Fruit fly (Drosophila melanogaster): Measurements from ENCODE around the gene omd.
A peak's percentile ranks its signal among the peaks of the same experiment; 100 is the strongest.

omd gene

dm6 chr3R:13665992-13666391 is 21.0 kb downstream of the omd start:
- no peak for TF ChIP-seq CG4318 (GFP tag; optimal IDR thresholded peaks at IDR 0.05)
- no peak for TF ChIP-seq Lpt (GFP tag; optimal IDR thresholded peaks at IDR 0.05)
- no peak for TF ChIP-seq OdsH (GFP tag; optimal IDR thresholded peaks at IDR 0.05)
- no peak for TF ChIP-seq CG9139 (GFP tag; optimal IDR thresholded peaks at IDR 0.05)

- no peak for TF ChIP-seq CG11902 (GFP tag; optimal IDR thresholded peaks at IDR 0.05)
Measured at dm6 chr3R:13662149-13662548, 24.9 kb downstream of the omd start.

- peak; percentile 22 for TF ChIP-seq Hr4 (GFP tag; optimal IDR thresholded peaks at IDR 0.05)
- peak; percentile 58; the same call in 1 of the 3 replicates for TF ChIP-seq CG6163 (GFP tag; IDR thresholded peaks at IDR 0.05)
- TF ChIP-seq ss (GFP tag; optimal IDR thresholded peaks at IDR 0.05), result peak; percentile 68 to 84
- TF ChIP-seq dsx (GFP tag; optimal IDR thresholded peaks at IDR 0.05; ENCODE audit: poor library complexity, severe bottlenecking), result no peak
- TF ChIP-seq Blimp-1 (GFP tag; optimal IDR thresholded peaks at IDR 0.05), result peak; percentile 94
- peak; percentile 77 for TF ChIP-seq vri (GFP tag; optimal IDR thresholded peaks at IDR 0.05)
- peak; percentile 37 for TF ChIP-seq CG10669 (GFP tag; optimal IDR thresholded peaks at IDR 0.05)
- peak; percentile 61 for TF ChIP-seq Met (GFP tag; optimal IDR thresholded peaks at IDR 0.05)
- TF ChIP-seq CG6792 (GFP tag; optimal IDR thresholded peaks at IDR 0.05), result peak; percentile 14
- peak; percentile 2 for TF ChIP-seq fd59A (GFP tag; optimal IDR thresholded peaks at IDR 0.05)
- no peak for TF ChIP-seq CG11902 (GFP tag; optimal IDR thresholded peaks at IDR 0.05)
- TF ChIP-seq CG4318 (GFP tag; optimal IDR thresholded peaks at IDR 0.05), result no peak
- peak; percentile 69 for TF ChIP-seq CG3919 (GFP tag; optimal IDR thresholded peaks at IDR 0.05)
- TF ChIP-seq Smox (GFP tag; optimal IDR thresholded peaks at IDR 0.05), result no peak
- TF ChIP-seq CG9139 (GFP tag; optimal IDR thresholded peaks at IDR 0.05), result peak; percentile 59
- TF ChIP-seq CG16779 (tag; optimal IDR thresholded peaks at IDR 0.05), result peak; percentile 66
- TF ChIP-seq net (GFP tag; optimal IDR thresholded peaks at IDR 0.05), result peak; percentile 68
- TF ChIP-seq CG8119 (GFP tag; IDR thresholded peaks at IDR 0.05), result no peak
- TF ChIP-seq cyc (GFP tag; optimal IDR thresholded peaks at IDR 0.05), result peak; percentile 53
- peak; percentile 11 for TF ChIP-seq Ets21C (GFP tag; optimal IDR thresholded peaks at IDR 0.05)
- peak; percentile 70 for TF ChIP-seq Sox102F (GFP tag; optimal IDR thresholded peaks at IDR 0.05)
- peak; percentile 44; the same call in 1 of the 2 replicates for TF ChIP-seq CG15336 (GFP tag; IDR thresholded peaks at IDR 0.05)
- peak; percentile 48 for TF ChIP-seq Sox14 (GFP tag; optimal IDR thresholded peaks at IDR 0.05)
- TF ChIP-seq eg (GFP tag; IDR thresholded peaks at IDR 0.05), result peak; percentile 62; the same call in 2 of the 3 replicates
- TF ChIP-seq CG8319 (GFP tag; optimal IDR thresholded peaks at IDR 0.05), result peak; percentile 22
- TF ChIP-seq Eip93F (GFP tag; optimal IDR thresholded peaks at IDR 0.05), result no peak
- peak; percentile 3 for TF ChIP-seq Ets96B (tag; optimal IDR thresholded peaks at IDR 0.05)
- TF ChIP-seq Lpt (GFP tag; optimal IDR thresholded peaks at IDR 0.05), result no peak
- TF ChIP-seq CG34406 (GFP tag; optimal IDR thresholded peaks at IDR 0.05), result peak; percentile 69
- TF ChIP-seq Eip75B (GFP tag; optimal IDR thresholded peaks at IDR 0.05), result peak; percentile 55
- TF ChIP-seq achi (GFP tag; optimal IDR thresholded peaks at IDR 0.05), result peak; percentile 99
- peak; percentile 61 for TF ChIP-seq CG1621 (tag; optimal IDR thresholded peaks at IDR 0.05)
- TF ChIP-seq CG6276 (GFP tag; optimal IDR thresholded peaks at IDR 0.05), result no peak
- TF ChIP-seq Hr38 (GFP tag; optimal IDR thresholded peaks at IDR 0.05), result no peak
- peak; percentile 70 for TF ChIP-seq topi (GFP tag; optimal IDR thresholded peaks at IDR 0.05)
- peak; percentile 7 for TF ChIP-seq CG3032 (tag; optimal IDR thresholded peaks at IDR 0.05)
- TF ChIP-seq CG8632 (GFP tag; optimal IDR thresholded peaks at IDR 0.05), result peak; percentile 58
- TF ChIP-seq Eip78C (GFP tag), result peak; percentile 87
- TF ChIP-seq Gug (GFP tag; IDR thresholded peaks at IDR 0.05), result no peak
- peak; percentile 52 for TF ChIP-seq CG7368 (GFP tag; optimal IDR thresholded peaks at IDR 0.05)
- no peak for TF ChIP-seq fkh (GFP tag; optimal IDR thresholded peaks at IDR 0.05)
- TF ChIP-seq CG31627 (GFP tag; optimal IDR thresholded peaks at IDR 0.05), result peak; percentile 66
- TF ChIP-seq CG6808 (GFP tag; optimal IDR thresholded peaks at IDR 0.05), result peak; percentile 66
- peak; percentile 64 for TF ChIP-seq fd85E (GFP tag; optimal IDR thresholded peaks at IDR 0.05)
- TF ChIP-seq salr (GFP tag; optimal IDR thresholded peaks at IDR 0.05), result peak; percentile 30 to 44
Measured at dm6 chr3R:13660924-13661659, 25.9 kb downstream of the omd start, which contains the start of gene B52. TSS of gene B52 (plus strand) at chr3R:13661311.

Data from whole organism, prepupa.